Worm (Caenorhabditis elegans) whole organism, young adult: Measurements from ENCODE around the gene oac-32.

Source experiments
- ceh-27 ChIP-seq: fragments of 200-800 bp; sonication (Bioruptor generic); optimal IDR thresholded peaks from 2 replicates; lab custom pipeline; 2018; ENCODE audit warnings: mild to moderate bottlenecking, missing genetic modification characterization, moderate library complexity, missing compliant biosample characterization
- lir-1 ChIP-seq: fragments of 200-800 bp; sonication (Bioruptor generic); conservative IDR thresholded peaks from 2 replicates; pipeline ENCODE4 v1.3.6; 2022; ENCODE audit warnings: missing genetic modification reagents, missing genetic modification characterization, missing compliant biosample characterization
- madf-10 ChIP-seq: sonication (generic microtip); optimal IDR thresholded peaks from 2 replicates; lab custom pipeline; 2016; ENCODE audit warnings: mild to moderate bottlenecking, missing genetic modification characterization, missing compliant biosample characterization
- mcd-1 ChIP-seq: fragments of 200-800 bp; sonication (Bioruptor generic); IDR thresholded peaks from 2 replicates; pipeline ENCODE4 v1.3.6; 2022; ENCODE audit warnings: missing genetic modification reagents, missing genetic modification characterization, missing compliant biosample characterization
- rpc-1 ChIP-seq, 2 experiments: fragments of 150-350 bp in 1 of 2; sonication (generic microtip) in 1 of 2; optimal IDR thresholded peaks; 2 replicates each; lab custom pipeline; 2014 to 2018; ENCODE audit warnings: missing biosample characterization in 1 of 2, missing genetic modification characterization in 1 of 2, missing genetic modification reagents in 1 of 2, missing genotype in 1 of 2
- unc-62 ChIP-seq: fragments of 150-350 bp; optimal IDR thresholded peaks from 2 replicates; lab custom pipeline; 2014; ENCODE audit warnings: missing biosample characterization, missing genetic modification reagents, missing genetic modification characterization

ce11 chrV:1522485-1522884 lies 23.1 kb downstream of the oac-32 start, which contains the start of gene str-243:
- no peak for TF ChIP-seq ceh-27
- TF ChIP-seq mcd-1, result no peak
- TF ChIP-seq madf-10 (tag; lab: Kevin White, UChicago), result no peak
- no peak for TF ChIP-seq lir-1 (GFP tag; lab: Robert Waterston, UW)
- no peak for TF ChIP-seq unc-62
- no peak for TF ChIP-seq rpc-1 (optimal IDR thresholded peaks at IDR 0.05; lab: Kevin White, UChicago)
- TF ChIP-seq rpc-1 (tag; optimal IDR thresholded peaks at IDR 0.05; lab: Kevin White, UChicago), result no peak
